Fruit fly (Drosophila melanogaster) whole organism, embryonic: ENCODE results near the gene CG32639.

Experiments
- Ada2b ChIP-seq: fragments of 200-800 bp; sonication (Bioruptor generic); IDR thresholded peaks from 2 replicates; pipeline ENCODE4 v1.3.6; 2022; ENCODE audit warnings: missing biosample characterization, missing genetic modification characterization
- Atf-2 ChIP-seq: fragments of 200-800 bp; sonication (Bioruptor generic); optimal IDR thresholded peaks from 2 replicates; lab custom pipeline; 2016; ENCODE audit warnings: missing biosample characterization, missing genetic modification characterization
- CG10267 ChIP-seq: fragments of 200-800 bp; sonication (Bioruptor generic); optimal IDR thresholded peaks from 2 replicates; lab custom pipeline; 2018; ENCODE audit warnings: missing biosample characterization, mild to moderate bottlenecking, missing genetic modification characterization, moderate library complexity
- CG12942 ChIP-seq: fragments of 200-800 bp; sonication (Bioruptor generic); optimal IDR thresholded peaks from 3 replicates; lab custom pipeline; 2016; ENCODE audit warnings: missing biosample characterization, missing genetic modification characterization
- CG13123 ChIP-seq: fragments of 200-800 bp; sonication (Bioruptor generic); optimal IDR thresholded peaks from 2 replicates; lab custom pipeline; 2016; ENCODE audit warnings: missing biosample characterization, missing genetic modification characterization
- CG13624 ChIP-seq: fragments of 200-800 bp; sonication (Bioruptor generic); optimal IDR thresholded peaks from 2 replicates; lab custom pipeline; 2016; ENCODE audit warnings: missing biosample characterization, missing genetic modification characterization
- CG1603 ChIP-seq: fragments of 200-800 bp; sonication (Bioruptor generic); optimal IDR thresholded peaks from 2 replicates; lab custom pipeline; 2019; ENCODE audit warnings: missing biosample characterization, mild to moderate bottlenecking, missing genetic modification characterization, moderate library complexity
- CG17829 ChIP-seq: fragments of 200-800 bp; optimal IDR thresholded peaks from 2 replicates; lab custom pipeline; 2019; ENCODE audit warnings: missing biosample characterization, mild to moderate bottlenecking, missing genetic modification characterization, moderate library complexity
- CG18476 ChIP-seq: fragments of 200-800 bp; sonication (Bioruptor generic); optimal IDR thresholded peaks from 2 replicates; lab custom pipeline; 2016; ENCODE audit warnings: missing biosample characterization, mild to moderate bottlenecking, missing genetic modification characterization
- CG18599 ChIP-seq: fragments of 200-800 bp; sonication (Bioruptor generic); optimal IDR thresholded peaks from 3 replicates; lab custom pipeline; 2017; ENCODE audit warnings: missing biosample characterization, missing genetic modification characterization, mild to moderate bottlenecking, moderate library complexity, missing genetic modification reagents
- CG2202 ChIP-seq: fragments of 200-800 bp; sonication (Bioruptor generic); optimal IDR thresholded peaks from 2 replicates; lab custom pipeline; 2018; ENCODE audit warnings: missing biosample characterization, mild to moderate bottlenecking, missing genetic modification characterization
- CG2678 ChIP-seq: fragments of 200-800 bp; sonication (Bioruptor generic); optimal IDR thresholded peaks from 3 replicates; lab custom pipeline; 2019; ENCODE audit warnings: missing biosample characterization, mild to moderate bottlenecking, missing genetic modification characterization, moderate library complexity
- CG2712 ChIP-seq: fragments of 200-800 bp; optimal IDR thresholded peaks from 3 replicates; lab custom pipeline; 2019; ENCODE audit warnings: missing biosample characterization, mild to moderate bottlenecking, missing genetic modification characterization, moderate library complexity
- CG30431 ChIP-seq: fragments of 200-800 bp; sonication (Bioruptor generic); optimal IDR thresholded peaks from 2 replicates; lab custom pipeline; 2017; ENCODE audit warnings: missing biosample characterization, missing genetic modification characterization
- CG3163 ChIP-seq: fragments of 200-800 bp; sonication (Bioruptor generic); optimal IDR thresholded peaks from 3 replicates; lab custom pipeline; 2016; ENCODE audit warnings: missing biosample characterization, missing genetic modification characterization
- CG42726 ChIP-seq: fragments of 200-800 bp; sonication (Bioruptor generic); IDR thresholded peaks from 2 replicates; pipeline ENCODE4 v1.3.6; 2022; ENCODE audit warnings: missing biosample characterization, missing genetic modification characterization; ENCODE audit not compliant: partially characterized antibody
- CG6813 ChIP-seq: fragments of 200-800 bp; sonication (Bioruptor generic); optimal IDR thresholded peaks from 2 replicates; lab custom pipeline; 2017; ENCODE audit warnings: missing biosample characterization, missing genetic modification characterization, mild to moderate bottlenecking, moderate library complexity, missing genetic modification reagents
- CkIIα-i1 ChIP-seq: fragments of 200-800 bp; sonication (Bioruptor generic); IDR thresholded peaks from 2 replicates; pipeline ENCODE4 v1.3.6; 2022; ENCODE audit warnings: missing biosample characterization, missing genetic modification characterization
- D19B ChIP-seq: fragments of 200-800 bp; sonication (Bioruptor generic); optimal IDR thresholded peaks from 2 replicates; lab custom pipeline; 2017; ENCODE audit warnings: missing biosample characterization, mild to moderate bottlenecking, missing genetic modification characterization
- H15 ChIP-seq: fragments of 200-800 bp; sonication (Bioruptor generic); IDR thresholded peaks from 3 replicates; pipeline ENCODE4 v1.3.6; 2022; ENCODE audit warnings: missing biosample characterization, missing genetic modification characterization
- HLHmδ ChIP-seq: fragments of 200-800 bp; sonication (Bioruptor generic); optimal IDR thresholded peaks from 2 replicates; lab custom pipeline; 2018; ENCODE audit warnings: missing biosample characterization, mild to moderate bottlenecking, missing genetic modification characterization, moderate library complexity
- Med ChIP-seq: fragments of 200-800 bp; sonication (Bioruptor generic); peaks from one replicate; lab custom pipeline; 2016; ENCODE audit warnings: missing biosample characterization, missing genetic modification characterization, mild to moderate bottlenecking, inconsistent platforms, moderate library complexity
- Neu2 ChIP-seq: fragments of 200-800 bp; sonication (Bioruptor generic); optimal IDR thresholded peaks from 3 replicates; lab custom pipeline; 2016; ENCODE audit warnings: missing biosample characterization, missing genetic modification characterization, borderline replicate concordance
- Nf-YB ChIP-seq: fragments of 200-800 bp; sonication (Bioruptor generic); optimal IDR thresholded peaks from 3 replicates; lab custom pipeline; 2019; ENCODE audit warnings: missing biosample characterization, mild to moderate bottlenecking, missing genetic modification characterization, moderate library complexity
- Ptx1 ChIP-seq: fragments of 200-800 bp; sonication (Bioruptor generic); IDR thresholded peaks from 2 replicates; pipeline ENCODE4 v1.3.6; 2022; ENCODE audit warnings: missing biosample characterization, missing genetic modification characterization
- Rx ChIP-seq: fragments of 200-800 bp; sonication (Bioruptor generic); IDR thresholded peaks from 2 replicates; pipeline ENCODE4 v1.3.6; 2022; ENCODE audit warnings: missing biosample characterization, missing genetic modification characterization
- Xrp1 ChIP-seq: fragments of 200-800 bp; sonication (Bioruptor generic); IDR thresholded peaks from 2 replicates; pipeline ENCODE4 v1.3.6; 2022; ENCODE audit warnings: missing biosample characterization, missing genetic modification characterization
- ap ChIP-seq: fragments of 200-800 bp; sonication (Bioruptor generic); IDR thresholded peaks from 2 replicates; pipeline ENCODE4 v1.3.6; 2022; ENCODE audit warnings: missing biosample characterization, missing genetic modification characterization
- az2 ChIP-seq: fragments of 200-800 bp; sonication (Bioruptor generic); optimal IDR thresholded peaks from 3 replicates; lab custom pipeline; 2016; ENCODE audit warnings: missing biosample characterization, missing genetic modification characterization
- bowl ChIP-seq: fragments of 200-800 bp; sonication (Bioruptor generic); IDR thresholded peaks from 2 replicates; pipeline ENCODE4 v1.3.6; 2022; ENCODE audit warnings: missing biosample characterization, missing genetic modification characterization
- da ChIP-seq: fragments of 200-800 bp; sonication (Bioruptor generic); optimal IDR thresholded peaks from 2 replicates; lab custom pipeline; 2016; ENCODE audit warnings: missing biosample characterization, missing genetic modification characterization
- dysf ChIP-seq: fragments of 200-800 bp; sonication (Bioruptor generic); IDR thresholded peaks from 3 replicates; pipeline ENCODE4 v1.3.6; 2022; ENCODE audit warnings: missing biosample characterization, missing genetic modification characterization
- esg ChIP-seq: fragments of 200-800 bp; sonication (Bioruptor generic); conservative IDR thresholded peaks from 2 replicates; pipeline ENCODE4 v1.3.6; 2022; ENCODE audit warnings: missing biosample characterization, missing genetic modification characterization
- fd3F ChIP-seq: fragments of 200-800 bp; sonication (Bioruptor generic); optimal IDR thresholded peaks from 2 replicates; lab custom pipeline; 2018; ENCODE audit warnings: missing biosample characterization, mild to moderate bottlenecking, missing genetic modification characterization, moderate library complexity
- gcm ChIP-seq: fragments of 200-800 bp; sonication (Bioruptor generic); optimal IDR thresholded peaks from 2 replicates; lab custom pipeline; 2019; ENCODE audit warnings: missing biosample characterization, mild to moderate bottlenecking, missing genetic modification characterization, moderate library complexity
- gem ChIP-seq: fragments of 200-800 bp; sonication (Bioruptor generic); optimal IDR thresholded peaks from 2 replicates; lab custom pipeline; 2019; ENCODE audit warnings: missing biosample characterization, mild to moderate bottlenecking, missing genetic modification characterization, moderate library complexity
- gt ChIP-seq: fragments of 200-800 bp; sonication (Bioruptor generic); IDR thresholded peaks from 2 replicates; pipeline ENCODE4 v1.3.6; 2022; ENCODE audit warnings: missing biosample characterization, missing genetic modification characterization
- jigr1 ChIP-seq: fragments of 200-800 bp; sonication (Bioruptor generic); IDR thresholded peaks from 3 replicates; pipeline ENCODE4 v1.3.6; 2022; ENCODE audit warnings: missing biosample characterization, missing genetic modification characterization
- mld ChIP-seq: fragments of 200-800 bp; sonication (Bioruptor generic); IDR thresholded peaks from 3 replicates; pipeline ENCODE4 v1.3.6; 2022; ENCODE audit warnings: missing biosample characterization, missing genetic modification characterization; ENCODE audit not compliant: partially characterized antibody
- otp ChIP-seq: fragments of 200-800 bp; sonication (Bioruptor generic); IDR thresholded peaks from 3 replicates; pipeline ENCODE4, ENCODE4 v1.3.6; 2022; ENCODE audit warnings: missing biosample characterization, missing genetic modification characterization
- pan ChIP-seq, 4 experiments: fragments of >200 bp in 3 of 4; fragments of 200-800 bp in 1 of 4; sonication (Bioruptor generic) in 1 of 4; optimal IDR thresholded peaks in 3 of 4; IDR thresholded peaks in 1 of 4; 2 replicates each; pipeline versions ENCODE4 v1.3.6 to Lab custom; 2017 to 2022; ENCODE audit warnings: missing biosample characterization in 2 of 4, missing genetic modification characterization in 2 of 4, mixed read lengths in 1 of 4
- salm ChIP-seq: fragments of 200-800 bp; sonication (Bioruptor generic); optimal IDR thresholded peaks from 2 replicates; lab custom pipeline; 2018; ENCODE audit warnings: missing biosample characterization, mild to moderate bottlenecking, missing genetic modification characterization
- seq ChIP-seq: fragments of 200-800 bp; sonication (Bioruptor generic); IDR thresholded peaks from 2 replicates; pipeline ENCODE4 v1.3.6; 2022; ENCODE audit warnings: missing biosample characterization, missing genetic modification characterization
- slp2 ChIP-seq: fragments of 200-800 bp; sonication (Bioruptor generic); optimal IDR thresholded peaks from 2 replicates; lab custom pipeline; 2016; ENCODE audit warnings: missing biosample characterization, missing genetic modification characterization
- ssp ChIP-seq: fragments of 200-800 bp; sonication (Bioruptor generic); IDR thresholded peaks from 2 replicates; pipeline ENCODE4 v1.3.6; 2022; ENCODE audit warnings: missing biosample characterization, missing genetic modification characterization
- tll ChIP-seq, 2 experiments: fragments of 200-800 bp in 1 of 2; fragments of >200 bp in 1 of 2; sonication (Bioruptor generic) in 1 of 2; optimal IDR thresholded peaks; 2 replicates each; lab custom pipeline; 2017 to 2019; ENCODE audit warnings: missing biosample characterization in 2 of 2, missing genetic modification characterization in 2 of 2, mild to moderate bottlenecking in 1 of 2, moderate library complexity in 1 of 2
- twi ChIP-seq: fragments of 200-800 bp; optimal IDR thresholded peaks from 2 replicates; lab custom pipeline; 2019; ENCODE audit warnings: missing biosample characterization, mild to moderate bottlenecking, missing genetic modification characterization, moderate library complexity
- zfh2 ChIP-seq: fragments of 200-800 bp; sonication (Bioruptor generic); optimal IDR thresholded peaks from 2 replicates; lab custom pipeline; 2016; ENCODE audit warnings: missing biosample characterization, missing genetic modification characterization

Gene CG32639

dm6 chrX:13253062-13253724 lies 16.8 kb upstream of the CG32639 start (continued):
- TF ChIP-seq dysf (GFP tag; lab: Robert Waterston, UW) (peak; percentile 61), Ptx1 (peak; percentile 77), H15 (GFP tag; lab: Robert Waterston, UW) (peak; percentile 60; the same call in 2 of the 3 replicates), twi (tag; lab: Kevin White, UChicago) (peak; percentile 34), CG10267 (peak; percentile 15), az2 (no peak), CG1603 (tag; lab: Kevin White, UChicago) (peak; percentile 58), CG3163 (GFP tag; lab: Kevin White, UChicago) (peak; percentile 8), fd3F (peak; percentile 27), jigr1 (no peak), CG18599 (GFP tag; lab: Kevin White, UChicago) (peak; percentile 4), mld (GFP tag; lab: Robert Waterston, UW) (no peak), seq (peak; percentile 23; the same call in 1 of the 2 replicates), CG18476 (GFP tag; lab: Kevin White, UChicago) (no peak), pan (optimal IDR thresholded peaks at IDR 0.05; lab: Kevin White, UChicago) (no peak), pan (GFP tag; optimal IDR thresholded peaks at IDR 0.05 in 1 of 2, IDR thresholded peaks at IDR 0.05 in 1 of 2) (peak in 1 of 2 experiments; percentile 66), esg (peak; percentile 28; the same call in 1 of the 2 replicates), ssp (GFP tag; lab: Robert Waterston, UW) (peak; percentile 31; the same call in 1 of the 2 replicates), HLHmδ (GFP tag; lab: Kevin White, UChicago) (no peak), CG17829 (tag; lab: Kevin White, UChicago) (peak; percentile 32), CG13123 (no peak), gcm (GFP tag; lab: Kevin White, UChicago) (peak; percentile 1), tll (GFP tag; optimal IDR thresholded peaks at IDR 0.05; lab: Kevin White, UChicago) (no peak), Rx (GFP tag; lab: Robert Waterston, UW) (peak; percentile 49; the same call in 1 of the 2 replicates), Med (GFP tag; lab: Kevin White, UChicago) (peak; percentile 92), CG42726 (GFP tag; lab: Robert Waterston, UW) (no peak), CG2678 (peak; percentile 56), bowl (GFP tag; lab: Robert Waterston, UW) (0 out of 2 replicates have a peak, but pooled peaks have one; percentile 33), CG2712 (tag; lab: Kevin White, UChicago) (peak; percentile 44), gt (GFP tag; lab: Robert Waterston, UW) (no peak), Xrp1 (peak; percentile 22), Nf-YB (GFP tag; lab: Kevin White, UChicago) (peak; percentile 4), salm (tag; lab: Kevin White, UChicago) (no peak), D19B (GFP tag; lab: Kevin White, UChicago) (no peak), CG13624 (GFP tag; lab: Kevin White, UChicago) (peak; percentile 32), da (GFP tag; lab: Kevin White, UChicago) (peak; percentile 2), gem (tag; lab: Kevin White, UChicago) (peak; percentile 62), Ada2b (GFP tag; lab: Robert Waterston, UW) (peak; percentile 43; the same call in 1 of the 2 replicates), CG30431 (GFP tag; lab: Kevin White, UChicago) (no peak), CkIIα-i1 (no peak), otp (GFP tag; lab: Robert Waterston, UW) (no peak), zfh2 (GFP tag; lab: Kevin White, UChicago) (peak; percentile 27), ap (GFP tag; lab: Robert Waterston, UW) (peak; percentile 31; the same call in 1 of the 2 replicates), Neu2 (GFP tag; lab: Kevin White, UChicago) (no peak), CG12942 (GFP tag; lab: Kevin White, UChicago) (no peak), CG2202 (no peak), Atf-2 (GFP tag; lab: Kevin White, UChicago) (no peak), CG6813 (GFP tag; lab: Kevin White, UChicago) (no peak), slp2 (GFP tag; lab: Kevin White, UChicago) (peak; percentile 37)
